Fruit fly (Drosophila melanogaster) whole organism, embryonic: ENCODE measurements around the gene Rpp14b.

Source experiments
- CG12071 ChIP-seq: fragments of 200-800 bp; sonication (Bioruptor generic); optimal IDR thresholded peaks from 3 replicates; lab custom pipeline; 2018; ENCODE audit warnings: missing biosample characterization, mild to moderate bottlenecking, missing genetic modification characterization
- CG12219 ChIP-seq: fragments of 200-800 bp; sonication (Bioruptor generic); optimal IDR thresholded peaks from 3 replicates; lab custom pipeline; 2018; ENCODE audit warnings: missing biosample characterization, mild to moderate bottlenecking, missing genetic modification characterization
- CG15479 ChIP-seq: fragments of 200-800 bp; sonication (Bioruptor generic); optimal IDR thresholded peaks from 3 replicates; lab custom pipeline; 2019; ENCODE audit warnings: missing biosample characterization, mild to moderate bottlenecking, missing genetic modification characterization, moderate library complexity
- CG6854 ChIP-seq: fragments of 200-800 bp; sonication (Bioruptor generic); optimal IDR thresholded peaks from 3 replicates; lab custom pipeline; 2017; ENCODE audit warnings: missing biosample characterization, mild to moderate bottlenecking, missing genetic modification characterization
- CG8388 ChIP-seq: fragments of 200-800 bp; sonication (Bioruptor generic); optimal IDR thresholded peaks from 2 replicates; lab custom pipeline; 2019; ENCODE audit warnings: missing biosample characterization, mild to moderate bottlenecking, missing genetic modification characterization, moderate library complexity
- CG9876 ChIP-seq: fragments of 200-800 bp; sonication (Bioruptor generic); optimal IDR thresholded peaks from 2 replicates; lab custom pipeline; 2016; ENCODE audit warnings: missing biosample characterization, missing genetic modification characterization
- Hr51 ChIP-seq, 2 experiments: fragments of 200-800 bp; sonication (Bioruptor generic); optimal IDR thresholded peaks; 2 replicates in 1 of 2; 3 replicates in 1 of 2; lab custom pipeline; 2016 to 2018; ENCODE audit warnings: missing biosample characterization in 2 of 2, missing genetic modification characterization in 2 of 2, mild to moderate bottlenecking in 1 of 2, moderate library complexity in 1 of 2
- Lim3 ChIP-seq: fragments of 200-800 bp; sonication (Bioruptor generic); IDR thresholded peaks from 2 replicates; pipeline ENCODE4 v1.3.6; 2022; ENCODE audit warnings: missing biosample characterization, missing genetic modification characterization
- tll ChIP-seq, 2 experiments: fragments of 200-800 bp in 1 of 2; fragments of >200 bp in 1 of 2; sonication (Bioruptor generic) in 1 of 2; optimal IDR thresholded peaks; 2 replicates each; lab custom pipeline; 2017 to 2019; ENCODE audit warnings: missing biosample characterization in 2 of 2, missing genetic modification characterization in 2 of 2, mild to moderate bottlenecking in 1 of 2, moderate library complexity in 1 of 2
- usp ChIP-seq: fragments of >200 bp; optimal IDR thresholded peaks from 2 replicates; lab custom pipeline; 2017; ENCODE audit warnings: missing biosample characterization, missing genetic modification characterization

DNA sequence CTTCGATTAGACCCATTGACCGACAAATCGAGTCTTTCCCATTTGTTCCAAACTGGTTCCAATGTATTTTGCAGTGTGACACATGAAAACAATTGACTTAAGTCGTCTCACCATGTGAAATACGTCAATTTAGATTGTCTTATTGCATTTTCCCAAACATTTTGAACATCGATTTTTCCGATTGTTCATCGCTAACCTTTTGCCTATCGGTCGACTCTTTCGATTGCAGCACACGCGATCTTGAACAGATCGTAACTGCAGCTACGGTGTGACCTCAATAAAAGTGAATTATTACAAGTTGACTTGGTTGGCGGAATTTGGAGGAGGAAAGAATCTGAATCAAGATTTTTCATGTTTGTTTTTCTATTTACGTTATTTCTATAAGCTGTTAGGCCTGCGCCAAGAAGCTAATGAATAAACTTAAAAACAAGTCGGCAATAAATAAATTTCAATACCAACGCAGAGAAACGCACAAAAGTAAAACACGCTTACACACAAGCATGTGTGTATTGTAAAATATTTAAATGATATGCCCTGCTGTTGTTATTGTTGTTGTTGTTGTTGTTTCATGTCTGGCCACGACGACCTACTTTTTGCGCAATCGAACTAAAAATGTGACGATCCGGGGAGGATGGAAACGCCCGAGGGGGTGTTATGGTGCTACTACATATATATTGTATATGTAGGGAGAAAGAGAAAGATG lies 4.8 kb downstream of the Rpp14b start:
- TF ChIP-seq CG12071 (GFP tag; lab: Kevin White, UChicago): no peak
- TF ChIP-seq Lim3 (GFP tag; lab: Robert Waterston, UW): no peak
- TF ChIP-seq usp (GFP tag; lab: Kevin White, UChicago): no peak
- TF ChIP-seq CG8388 (GFP tag; lab: Kevin White, UChicago): no peak
- no peak for TF ChIP-seq Hr51 (GFP tag; optimal IDR thresholded peaks at IDR 0.05; lab: Kevin White, UChicago)
- TF ChIP-seq CG12219 (GFP tag; lab: Kevin White, UChicago): no peak
- no peak for TF ChIP-seq CG6854
- no peak for TF ChIP-seq CG15479 (GFP tag; lab: Kevin White, UChicago)
- no peak for TF ChIP-seq tll (GFP tag; optimal IDR thresholded peaks at IDR 0.05; lab: Kevin White, UChicago)
- TF ChIP-seq CG9876 (GFP tag; lab: Kevin White, UChicago): no peak
